Worm (Caenorhabditis elegans) whole organism, late embryonic: Measurements from ENCODE around the gene rars-2.

Source experiments
- elt-4 ChIP-seq: sonication (generic microtip); optimal IDR thresholded peaks from 2 replicates; lab custom pipeline; 2016; ENCODE audit warnings: missing genetic modification characterization, missing compliant biosample characterization
- fkh-10 ChIP-seq: fragments of 150-350 bp; optimal IDR thresholded peaks from 2 replicates; lab custom pipeline; 2014; ENCODE audit warnings: missing biosample characterization, missing genetic modification reagents, missing genetic modification characterization
- fkh-6 ChIP-seq: sonication (generic microtip); optimal IDR thresholded peaks from 2 replicates; lab custom pipeline; 2016; ENCODE audit warnings: missing genetic modification characterization, missing compliant biosample characterization

ce11 chrII:6147131-6147530 lies 21.8 kb downstream of the rars-2 start:
- TF ChIP-seq fkh-6 (tag; lab: Kevin White, UChicago) (no peak), fkh-10 (GFP tag; lab: Kevin White, UChicago) (no peak), elt-4 (tag; lab: Kevin White, UChicago) (no peak)
